Fruit fly (Drosophila melanogaster) whole organism, embryonic: ENCODE data around the gene Gcna.

Source experiments
- Antp ChIP-seq: fragments of 200-800 bp; sonication (Bioruptor generic); optimal IDR thresholded peaks from 3 replicates; lab custom pipeline; 2016; ENCODE audit warnings: missing biosample characterization, missing genetic modification characterization
- Bgb ChIP-seq: fragments of 200-800 bp; sonication (Bioruptor generic); IDR thresholded peaks from 2 replicates; pipeline ENCODE4 v1.3.6; 2022; ENCODE audit warnings: missing biosample characterization, missing genetic modification characterization; ENCODE audit not compliant: partially characterized antibody
- BtbVII ChIP-seq: fragments of 200-800 bp; sonication (Bioruptor generic); optimal IDR thresholded peaks from 3 replicates; lab custom pipeline; 2017; ENCODE audit warnings: missing biosample characterization, mild to moderate bottlenecking, missing genetic modification characterization
- CG10366 ChIP-seq: fragments of 200-800 bp; sonication (Bioruptor generic); IDR thresholded peaks from 2 replicates; pipeline ENCODE4 v1.3.6; 2022; ENCODE audit warnings: missing biosample characterization, missing genetic modification characterization
- CG12744 ChIP-seq: fragments of 200-800 bp; sonication (Bioruptor generic); optimal IDR thresholded peaks from 2 replicates; lab custom pipeline; 2016; ENCODE audit warnings: missing biosample characterization, missing genetic modification characterization
- CG13296 ChIP-seq: fragments of 200-800 bp; sonication (Bioruptor generic); optimal IDR thresholded peaks from 3 replicates; lab custom pipeline; 2018; ENCODE audit warnings: missing biosample characterization, mild to moderate bottlenecking, missing genetic modification characterization
- CG13424 ChIP-seq: fragments of 200-800 bp; sonication (Bioruptor generic); optimal IDR thresholded peaks from 2 replicates; lab custom pipeline; 2019; ENCODE audit warnings: missing biosample characterization, mild to moderate bottlenecking, missing genetic modification characterization, moderate library complexity
- CG13894 ChIP-seq: fragments of 200-800 bp; sonication (Bioruptor generic); optimal IDR thresholded peaks from 3 replicates; lab custom pipeline; 2018; ENCODE audit warnings: missing biosample characterization, mild to moderate bottlenecking, missing genetic modification characterization, moderate library complexity
- CG15269 ChIP-seq: fragments of 200-800 bp; sonication (Bioruptor generic); optimal IDR thresholded peaks from 2 replicates; lab custom pipeline; 2018; ENCODE audit warnings: missing biosample characterization, mild to moderate bottlenecking, missing genetic modification characterization, moderate library complexity
- CG15514 ChIP-seq: fragments of 200-800 bp; sonication (Bioruptor generic); optimal IDR thresholded peaks from 3 replicates; lab custom pipeline; 2017; ENCODE audit warnings: missing biosample characterization, missing genetic modification characterization, mild to moderate bottlenecking, moderate library complexity, missing genetic modification reagents
- CG1603 ChIP-seq: fragments of 200-800 bp; sonication (Bioruptor generic); optimal IDR thresholded peaks from 2 replicates; lab custom pipeline; 2019; ENCODE audit warnings: missing biosample characterization, mild to moderate bottlenecking, missing genetic modification characterization, moderate library complexity
- CG17186 ChIP-seq: fragments of 200-800 bp; sonication (Bioruptor generic); optimal IDR thresholded peaks from 3 replicates; lab custom pipeline; 2017; ENCODE audit warnings: missing biosample characterization, missing genetic modification reagents, missing genetic modification characterization
- CG17829 ChIP-seq: fragments of 200-800 bp; optimal IDR thresholded peaks from 2 replicates; lab custom pipeline; 2019; ENCODE audit warnings: missing biosample characterization, mild to moderate bottlenecking, missing genetic modification characterization, moderate library complexity
- CG18764 ChIP-seq: fragments of 200-800 bp; sonication (Bioruptor generic); optimal IDR thresholded peaks from 3 replicates; lab custom pipeline; 2016; ENCODE audit warnings: missing biosample characterization, missing genetic modification characterization
- CG3838 ChIP-seq: fragments of 200-800 bp; sonication (Bioruptor generic); optimal IDR thresholded peaks from 3 replicates; lab custom pipeline; 2016; ENCODE audit warnings: missing biosample characterization, missing genetic modification characterization
- CG4854 ChIP-seq: fragments of 200-800 bp; sonication (Bioruptor generic); optimal IDR thresholded peaks from 2 replicates; lab custom pipeline; 2016; ENCODE audit warnings: missing biosample characterization, missing genetic modification characterization, inconsistent platforms
- CG8290 ChIP-seq, 3 experiments: fragments of 200-800 bp; sonication (Bioruptor generic); optimal IDR thresholded peaks; 2 replicates each; lab custom pipeline; 2016 to 2019; ENCODE audit warnings: missing biosample characterization in 3 of 3, missing genetic modification characterization in 3 of 3, mild to moderate bottlenecking in 2 of 3, moderate library complexity in 1 of 3
- CG9215 ChIP-seq: fragments of 200-800 bp; sonication (Bioruptor generic); IDR thresholded peaks from 2 replicates; pipeline ENCODE4 v1.3.6; 2022; ENCODE audit warnings: missing biosample characterization, missing genetic modification characterization
- CG9727 ChIP-seq: fragments of 200-800 bp; sonication (Bioruptor generic); optimal IDR thresholded peaks from 3 replicates; lab custom pipeline; 2017; ENCODE audit warnings: missing biosample characterization, mild to moderate bottlenecking, missing genetic modification characterization
- CHES-1-like ChIP-seq: fragments of 200-800 bp; sonication (Bioruptor generic); optimal IDR thresholded peaks from 2 replicates; lab custom pipeline; 2016; ENCODE audit warnings: missing biosample characterization, missing genetic modification characterization
- CTCF ChIP-seq: fragments of 200-800 bp; sonication (Bioruptor generic); optimal IDR thresholded peaks from 2 replicates; lab custom pipeline; 2017; ENCODE audit warnings: missing biosample characterization, mild to moderate bottlenecking, missing genetic modification characterization, moderate library complexity
- Gsc ChIP-seq: fragments of 200-800 bp; sonication (Bioruptor generic); IDR thresholded peaks from 2 replicates; pipeline ENCODE4 v1.3.6; 2022; ENCODE audit warnings: missing biosample characterization, missing genetic modification characterization
- HLH54F ChIP-seq: fragments of 200-800 bp; sonication (Bioruptor generic); optimal IDR thresholded peaks from 3 replicates; lab custom pipeline; 2016; ENCODE audit warnings: missing biosample characterization, missing genetic modification characterization
- Hr78 ChIP-seq, 2 experiments: fragments of 200-800 bp in 1 of 2; fragments of >200 bp in 1 of 2; sonication (Bioruptor generic) in 1 of 2; optimal IDR thresholded peaks; 2 replicates each; lab custom pipeline; 2017 to 2019; ENCODE audit warnings: missing biosample characterization in 2 of 2, missing genetic modification characterization in 2 of 2, mild to moderate bottlenecking in 1 of 2, moderate library complexity in 1 of 2
- Med ChIP-seq: fragments of 200-800 bp; sonication (Bioruptor generic); peaks from one replicate; lab custom pipeline; 2016; ENCODE audit warnings: missing biosample characterization, missing genetic modification characterization, mild to moderate bottlenecking, inconsistent platforms, moderate library complexity
- NK7.1 ChIP-seq: fragments of 200-800 bp; sonication (Bioruptor generic); optimal IDR thresholded peaks from 3 replicates; lab custom pipeline; 2016; ENCODE audit warnings: missing biosample characterization, missing genetic modification characterization
- Pdp1 ChIP-seq, 2 experiments: fragments of 200-800 bp; sonication (Bioruptor generic); optimal IDR thresholded peaks; 3 replicates each; lab custom pipeline; 2016; ENCODE audit warnings: missing biosample characterization in 2 of 2, missing genetic modification characterization in 2 of 2, mild to moderate bottlenecking in 1 of 2, moderate library complexity in 1 of 2
- Sin3A ChIP-seq: fragments of >200 bp; optimal IDR thresholded peaks from 2 replicates; lab custom pipeline; 2018
- Usf ChIP-seq: fragments of 200-800 bp; sonication (Bioruptor generic); optimal IDR thresholded peaks from 2 replicates; lab custom pipeline; 2017; ENCODE audit warnings: missing genotype, missing biosample characterization, missing genetic modification characterization
- ab ChIP-seq: fragments of 200-800 bp; sonication (Bioruptor generic); optimal IDR thresholded peaks from 2 replicates; lab custom pipeline; 2016; ENCODE audit warnings: missing biosample characterization, missing genetic modification characterization
- bcd ChIP-seq: fragments of 200-800 bp; sonication (Bioruptor generic); optimal IDR thresholded peaks from 2 replicates; lab custom pipeline; 2017; ENCODE audit warnings: missing biosample characterization, mild to moderate bottlenecking, missing genetic modification characterization
- cato ChIP-seq: fragments of 200-800 bp; sonication (Bioruptor generic); optimal IDR thresholded peaks from 2 replicates; lab custom pipeline; 2016; ENCODE audit warnings: missing biosample characterization, missing genetic modification characterization, borderline replicate concordance
- croc ChIP-seq: fragments of 200-800 bp; sonication (Bioruptor generic); conservative IDR thresholded peaks from 3 replicates; pipeline ENCODE4 v1.3.6; 2022; ENCODE audit warnings: missing biosample characterization, missing genetic modification characterization
- crp ChIP-seq, 2 experiments: fragments of 200-800 bp; sonication (Bioruptor generic); optimal IDR thresholded peaks; 2 replicates in 1 of 2; 3 replicates in 1 of 2; lab custom pipeline; 2017; ENCODE audit warnings: missing biosample characterization in 2 of 2, missing genetic modification characterization in 2 of 2, mild to moderate bottlenecking in 1 of 2, moderate library complexity in 1 of 2
- disco-r ChIP-seq: fragments of 200-800 bp; sonication (Bioruptor generic); optimal IDR thresholded peaks from 2 replicates; lab custom pipeline; 2016; ENCODE audit warnings: missing biosample characterization, missing genetic modification characterization
- ftz-f1 ChIP-seq: fragments of 200-800 bp; sonication (Bioruptor generic); optimal IDR thresholded peaks from 2 replicates; lab custom pipeline; 2016; ENCODE audit warnings: missing biosample characterization, missing genetic modification characterization
- grn ChIP-seq: fragments of 200-800 bp; sonication (Bioruptor generic); optimal IDR thresholded peaks from 3 replicates; lab custom pipeline; 2017; ENCODE audit warnings: missing biosample characterization, missing genetic modification characterization
- gsb-n ChIP-seq: fragments of 200-800 bp; sonication (Bioruptor generic); optimal IDR thresholded peaks from 3 replicates; lab custom pipeline; 2018; ENCODE audit warnings: missing biosample characterization, mild to moderate bottlenecking, missing genetic modification characterization
- hb ChIP-seq: fragments of 200-800 bp; sonication (Bioruptor generic); IDR thresholded peaks from 3 replicates; pipeline ENCODE4 v1.3.6; 2022; ENCODE audit warnings: missing biosample characterization, missing genetic modification characterization; ENCODE audit not compliant: partially characterized antibody
- kah ChIP-seq: fragments of 200-800 bp; sonication (Bioruptor generic); optimal IDR thresholded peaks from 2 replicates; lab custom pipeline; 2018; ENCODE audit warnings: missing biosample characterization, mild to moderate bottlenecking, missing genetic modification characterization
- lbe ChIP-seq: fragments of 200-800 bp; sonication (Bioruptor generic); optimal IDR thresholded peaks from 2 replicates; lab custom pipeline; 2016; ENCODE audit warnings: missing biosample characterization, mild to moderate bottlenecking, missing genetic modification characterization
- nerfin-2 ChIP-seq: fragments of 200-800 bp; sonication (Bioruptor generic); IDR thresholded peaks from 2 replicates; pipeline ENCODE4 v1.3.6; 2022; ENCODE audit warnings: missing biosample characterization, missing genetic modification characterization; ENCODE audit not compliant: partially characterized antibody
- pita ChIP-seq: fragments of 200-800 bp; sonication (Bioruptor generic); optimal IDR thresholded peaks from 2 replicates; lab custom pipeline; 2017; ENCODE audit warnings: missing biosample characterization, mild to moderate bottlenecking, missing genetic modification characterization
- sqz ChIP-seq: fragments of 200-800 bp; sonication (Bioruptor generic); optimal IDR thresholded peaks from 3 replicates; lab custom pipeline; 2018; ENCODE audit warnings: missing biosample characterization, mild to moderate bottlenecking, missing genetic modification characterization
- ssp ChIP-seq: fragments of 200-800 bp; sonication (Bioruptor generic); IDR thresholded peaks from 2 replicates; pipeline ENCODE4 v1.3.6; 2022; ENCODE audit warnings: missing biosample characterization, missing genetic modification characterization
- sug ChIP-seq: fragments of 200-800 bp; optimal IDR thresholded peaks from 2 replicates; lab custom pipeline; 2019; ENCODE audit warnings: missing biosample characterization, mild to moderate bottlenecking, missing genetic modification characterization, moderate library complexity
- twi ChIP-seq: fragments of 200-800 bp; optimal IDR thresholded peaks from 2 replicates; lab custom pipeline; 2019; ENCODE audit warnings: missing biosample characterization, mild to moderate bottlenecking, missing genetic modification characterization, moderate library complexity
- usp ChIP-seq: fragments of >200 bp; optimal IDR thresholded peaks from 2 replicates; lab custom pipeline; 2017; ENCODE audit warnings: missing biosample characterization, missing genetic modification characterization

The Gcna gene

dm6 chrX:1830396-1831218 lies 35.0 kb downstream of the Gcna start (continued):
- TF ChIP-seq CG1603 (tag; lab: Kevin White, UChicago) (peak; percentile 97), CG15269 (tag; lab: Kevin White, UChicago) (peak; percentile 97), kah (GFP tag; lab: Kevin White, UChicago) (peak; percentile 86), ab (peak; percentile 93), lbe (GFP tag; lab: Kevin White, UChicago) (peak; percentile 96), CG18764 (GFP tag; lab: Kevin White, UChicago) (peak; percentile 85), grn (peak; percentile 46), twi (tag; lab: Kevin White, UChicago) (peak; percentile 85), CHES-1-like (GFP tag; lab: Kevin White, UChicago) (peak; percentile 93), croc (GFP tag; lab: Robert Waterston, UW) (peak; percentile 90), CG4854 (GFP tag; lab: Kevin White, UChicago) (peak; percentile 89), pita (GFP tag; lab: Kevin White, UChicago) (no peak), disco-r (peak; percentile 87), sqz (GFP tag; lab: Kevin White, UChicago) (peak; percentile 90), ssp (GFP tag; lab: Robert Waterston, UW) (peak; percentile 88), Med (GFP tag; lab: Kevin White, UChicago) (peak; percentile 99), BtbVII (GFP tag; lab: Kevin White, UChicago) (peak; percentile 94), ftz-f1 (GFP tag; lab: Kevin White, UChicago) (peak; percentile 36), CG17829 (peak; percentile 94), gsb-n (peak; percentile 92), Sin3A (lab: Kevin White, UChicago) (no peak), sug (tag; lab: Kevin White, UChicago) (peak; percentile 94), CTCF (GFP tag; lab: Kevin White, UChicago) (peak; percentile 66), bcd (GFP tag; lab: Kevin White, UChicago) (peak; percentile 94), Usf (peak; percentile 91), usp (GFP tag; lab: Kevin White, UChicago) (no peak), CG3838 (GFP tag; lab: Kevin White, UChicago) (peak; percentile 83), CG17186 (peak; percentile 72), CG9215 (GFP tag; lab: Robert Waterston, UW) (peak; percentile 90), nerfin-2 (GFP tag; lab: Robert Waterston, UW) (peak; percentile 45; the same call in 1 of the 2 replicates), CG13424 (tag; lab: Kevin White, UChicago) (peak; percentile 94), Gsc (GFP tag; lab: Robert Waterston, UW) (peak; percentile 89), CG9727 (GFP tag; lab: Kevin White, UChicago) (peak; percentile 94), CG12744 (GFP tag; lab: Kevin White, UChicago) (peak; percentile 94), CG10366 (GFP tag; lab: Robert Waterston, UW) (peak; percentile 97), CG15514 (GFP tag; lab: Kevin White, UChicago) (peak; percentile 92), CG13296 (GFP tag; lab: Kevin White, UChicago) (peak; percentile 95), Pdp1 (GFP tag; optimal IDR thresholded peaks at IDR 0.05; lab: Kevin White, UChicago) (peak; percentile 92 to 93), HLH54F (GFP tag; lab: Kevin White, UChicago) (peak; percentile 92), Bgb (GFP tag; lab: Robert Waterston, UW) (peak; percentile 54), CG8290 (GFP tag; optimal IDR thresholded peaks at IDR 0.05; lab: Kevin White, UChicago) (peak; percentile 81), CG8290 (tag; optimal IDR thresholded peaks at IDR 0.05; lab: Kevin White, UChicago) (peak in 1 of 2 experiments; percentile 99), NK7.1 (GFP tag; lab: Kevin White, UChicago) (peak; percentile 91), crp (GFP tag; optimal IDR thresholded peaks at IDR 0.05; lab: Kevin White, UChicago) (peak in 1 of 2 experiments; percentile 65), Antp (GFP tag; lab: Kevin White, UChicago) (peak; percentile 91), cato (GFP tag; lab: Kevin White, UChicago) (peak; percentile 88), hb (GFP tag; lab: Robert Waterston, UW) (0 out of 3 replicates have a peak, but pooled peaks have one; percentile 30), CG13894 (tag; lab: Kevin White, UChicago) (peak; percentile 93), Hr78 (GFP tag; optimal IDR thresholded peaks at IDR 0.05; lab: Kevin White, UChicago) (peak in 1 of 2 experiments; percentile 83)
